Worm (Caenorhabditis elegans) whole organism, L4/young adult: ENCODE measurements around the gene W03B1.3.

Experiments used
- W03F9.2 ChIP-seq: fragments of 150-350 bp; optimal IDR thresholded peaks from 2 replicates; lab custom pipeline; 2014; ENCODE audit warnings: missing biosample characterization, missing genetic modification characterization
- dao-5 ChIP-seq: sonication (generic microtip); optimal IDR thresholded peaks from 2 replicates; lab custom pipeline; 2016; ENCODE audit warnings: missing genotype, missing genetic modification characterization, moderate library complexity, missing compliant biosample characterization
- him-1 ChIP-seq: sonication (generic microtip); optimal IDR thresholded peaks from 2 replicates; lab custom pipeline; 2016; ENCODE audit warnings: missing genotype, missing genetic modification reagents, missing genetic modification characterization, missing compliant biosample characterization

W03B1.3 gene

ce11 chrIV:4284020-4284419, 52.0 kb downstream of the W03B1.3 start, which contains the start of gene F15E6.6:
F15E6.6 (minus strand) TSS chrIV:4284120.
- TF ChIP-seq W03F9.2 (tag; lab: Kevin White, UChicago) (no peak), him-1 (tag; lab: Kevin White, UChicago) (no peak), dao-5 (tag; lab: Kevin White, UChicago) (no peak)
